Fruit fly (Drosophila melanogaster): Measurements from ENCODE around the gene Mis12.

- no peak for TF ChIP-seq psq (optimal IDR thresholded peaks at IDR 0.05)
- no peak for TF ChIP-seq CG8478 (optimal IDR thresholded peaks at IDR 0.05)
- TF ChIP-seq usp (GFP tag; optimal IDR thresholded peaks at IDR 0.05): no peak
- TF ChIP-seq Dll (optimal IDR thresholded peaks at IDR 0.05): no peak
Measured at dm6 chr3L:6961992-6962570, 6.8 kb downstream of the Mis12 start.
